Fruit fly (Drosophila melanogaster) whole organism, wandering third instar larva: Measurements from ENCODE around the gene CG34447.

Experiments
- CrebA ChIP-seq: fragments of 200-800 bp; sonication (Bioruptor generic); optimal IDR thresholded peaks from 2 replicates; lab custom pipeline; 2016; ENCODE audit warnings: missing biosample characterization, mild to moderate bottlenecking, missing genetic modification characterization, borderline replicate concordance
- HLH106 ChIP-seq: fragments of 200-800 bp; optimal IDR thresholded peaks from 3 replicates; lab custom pipeline; 2019; ENCODE audit warnings: missing biosample characterization, mild to moderate bottlenecking, missing genetic modification characterization, moderate library complexity
- Hnf4 ChIP-seq: fragments of 200-800 bp; sonication (Bioruptor generic); optimal IDR thresholded peaks from 2 replicates; lab custom pipeline; 2016; ENCODE audit warnings: missing biosample characterization, mild to moderate bottlenecking, missing genetic modification characterization
- pan ChIP-seq: fragments of >200 bp; optimal IDR thresholded peaks from 2 replicates; lab custom pipeline; 2017

DNA sequence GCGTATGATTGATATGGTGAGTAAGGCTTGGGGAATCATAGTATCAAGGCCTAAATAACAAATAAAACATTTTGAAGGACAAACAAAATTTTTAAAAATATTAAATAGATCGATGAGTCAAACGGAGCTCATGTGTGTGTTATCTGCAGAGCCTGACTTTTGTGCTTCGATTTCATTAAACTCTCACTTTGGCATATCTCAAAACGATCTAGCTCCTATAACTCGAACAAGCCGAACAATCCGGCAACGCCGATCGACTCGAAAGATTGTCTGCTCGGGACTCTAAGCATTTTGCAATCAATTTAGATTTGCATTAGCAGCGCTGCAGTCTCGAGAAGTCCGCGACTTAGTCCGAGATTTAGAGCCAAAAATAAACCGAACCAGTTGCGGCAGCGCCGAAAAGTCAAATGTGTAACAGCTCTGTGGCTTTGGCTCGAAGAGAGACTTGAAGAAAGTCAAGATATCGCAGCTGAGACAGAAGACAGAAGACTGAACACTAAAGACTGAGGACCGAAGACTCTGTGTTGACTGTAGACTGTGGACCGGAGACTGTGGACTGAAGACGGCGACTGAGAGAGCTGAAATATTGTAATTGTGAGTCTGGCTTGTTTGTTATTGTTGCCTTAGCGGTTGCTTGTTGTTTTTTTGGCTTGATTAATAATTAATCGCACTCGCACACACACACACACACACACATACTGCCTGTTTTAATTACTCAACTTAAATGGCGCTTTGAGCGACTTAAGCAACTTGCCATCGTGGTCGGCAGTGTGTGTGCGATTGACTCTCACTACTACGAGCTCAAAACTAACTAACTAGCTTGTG, 7.8 kb upstream of the CG34447 start:
- no peak for TF ChIP-seq pan (lab: Kevin White, UChicago)
- TF ChIP-seq CrebA (GFP tag; lab: Kevin White, UChicago): no peak
- no peak for TF ChIP-seq HLH106
- no peak for TF ChIP-seq Hnf4 (GFP tag; lab: Kevin White, UChicago)
